Worm (Caenorhabditis elegans) whole organism, young adult: ENCODE measurements around the gene him-14.

Source experiments
- B0019.2 ChIP-seq: fragments of 200-800 bp; sonication (Bioruptor generic); conservative IDR thresholded peaks from 2 replicates; pipeline ENCODE4 v1.3.6; 2022; ENCODE audit warnings: missing genetic modification reagents, missing genetic modification characterization, missing compliant biosample characterization
- B0035.1 ChIP-seq: sonication (generic microtip); optimal IDR thresholded peaks from 2 replicates; lab custom pipeline; 2016; ENCODE audit warnings: missing genetic modification characterization, mild to moderate bottlenecking, missing compliant biosample characterization, missing genotype, missing genetic modification reagents
- C17E4.6 ChIP-seq: fragments of 200-800 bp; sonication (Bioruptor generic); IDR thresholded peaks from 2 replicates; pipeline ENCODE4 v1.3.6; 2022; ENCODE audit warnings: missing genetic modification reagents, missing genetic modification characterization, missing compliant biosample characterization
- F39B2.1 ChIP-seq: fragments of 200-800 bp; sonication (Bioruptor generic); IDR thresholded peaks from 2 replicates; pipeline ENCODE4 v1.3.6; 2022; ENCODE audit warnings: missing genetic modification reagents, missing genetic modification characterization, missing compliant biosample characterization
- F52B5.7 ChIP-seq: sonication (generic microtip); optimal IDR thresholded peaks from 2 replicates; lab custom pipeline; 2016; ENCODE audit warnings: mild to moderate bottlenecking, missing genetic modification characterization, missing compliant biosample characterization
- T07F8.4 ChIP-seq: sonication (generic microtip); optimal IDR thresholded peaks from 2 replicates; lab custom pipeline; 2016; ENCODE audit warnings: mild to moderate bottlenecking, missing genetic modification characterization, moderate library complexity, missing compliant biosample characterization
- Y67H2A.10 ChIP-seq: fragments of 200-800 bp; sonication (Bioruptor generic); conservative IDR thresholded peaks from 2 replicates; pipeline ENCODE4 v1.3.6; 2022; ENCODE audit warnings: missing genetic modification reagents, missing genetic modification characterization, missing compliant biosample characterization
- Y79H2A.3 ChIP-seq: fragments of 200-800 bp; sonication (Bioruptor generic); conservative IDR thresholded peaks from 2 replicates; pipeline ENCODE4 v1.3.6; 2022; ENCODE audit warnings: missing genetic modification reagents, missing genetic modification characterization, missing compliant biosample characterization
- Y95B8A.8 ChIP-seq: fragments of 200-800 bp; sonication (Bioruptor generic); IDR thresholded peaks from 2 replicates; pipeline ENCODE4 v1.3.6; 2022; ENCODE audit warnings: missing genetic modification reagents, missing genetic modification characterization, missing compliant biosample characterization
- aptf-3 ChIP-seq: fragments of 200-800 bp; sonication (Bioruptor generic); IDR thresholded peaks from 2 replicates; pipeline ENCODE4 v1.3.6; 2022; ENCODE audit warnings: missing genetic modification characterization, missing compliant biosample characterization
- athp-1 ChIP-seq: sonication (generic microtip); optimal IDR thresholded peaks from 2 replicates; lab custom pipeline; 2017; ENCODE audit warnings: mild to moderate bottlenecking, missing genetic modification characterization, missing compliant biosample characterization
- attf-6 ChIP-seq: fragments of 200-800 bp; sonication (Bioruptor generic); IDR thresholded peaks from 2 replicates; pipeline ENCODE4 v1.3.6; 2022; ENCODE audit warnings: missing genetic modification reagents, missing genetic modification characterization, missing compliant biosample characterization
- cebp-1 ChIP-seq, 2 experiments: fragments of 200-800 bp in 1 of 2; sonication (Bioruptor generic) in 1 of 2; sonication (generic microtip) in 1 of 2; IDR thresholded peaks in 1 of 2; optimal IDR thresholded peaks in 1 of 2; 2 replicates each; pipeline versions ENCODE4 v1.3.6 to Lab custom; 2017 to 2022; ENCODE audit warnings: missing compliant biosample characterization in 2 of 2, missing genetic modification characterization in 2 of 2, mild to moderate bottlenecking in 1 of 2, missing genetic modification reagents in 1 of 2, moderate library complexity in 1 of 2
- cebp-2 ChIP-seq: fragments of 200-800 bp; sonication (Bioruptor generic); IDR thresholded peaks from 2 replicates; pipeline ENCODE4 v1.3.6; 2022; ENCODE audit warnings: missing genetic modification characterization, missing compliant biosample characterization
- ceh-100 ChIP-seq: fragments of 200-800 bp; sonication (Bioruptor generic); IDR thresholded peaks from 2 replicates; pipeline ENCODE4 v1.3.6; 2022; ENCODE audit warnings: missing genetic modification reagents, missing genetic modification characterization, missing compliant biosample characterization
- ceh-40 ChIP-seq: fragments of 200-800 bp; sonication (Bioruptor generic); IDR thresholded peaks from 2 replicates; pipeline ENCODE4 v1.3.6; 2022; ENCODE audit warnings: missing genetic modification characterization, missing compliant biosample characterization
- ceh-58 ChIP-seq: fragments of 200-800 bp; sonication (Bioruptor generic); IDR thresholded peaks from 2 replicates; pipeline ENCODE4 v1.3.6; 2022; ENCODE audit warnings: missing genetic modification characterization, missing compliant biosample characterization
- die-1 ChIP-seq: sonication (generic microtip); optimal IDR thresholded peaks from 2 replicates; lab custom pipeline; 2016; ENCODE audit warnings: missing genotype, mild to moderate bottlenecking, missing genetic modification characterization, missing compliant biosample characterization
- dpff-1 ChIP-seq: sonication (generic microtip); optimal IDR thresholded peaks from 2 replicates; lab custom pipeline; 2017; ENCODE audit warnings: mild to moderate bottlenecking, missing genetic modification characterization, missing compliant biosample characterization
- efl-1 ChIP-seq: fragments of 150-350 bp; optimal IDR thresholded peaks from 2 replicates; lab custom pipeline; 2014; ENCODE audit warnings: missing biosample characterization, missing genetic modification reagents, missing genetic modification characterization
- egl-44 ChIP-seq: fragments of 200-800 bp; sonication (Bioruptor generic); IDR thresholded peaks from 2 replicates; pipeline ENCODE4 v1.3.6; 2022; ENCODE audit warnings: missing genetic modification reagents, missing genetic modification characterization, missing compliant biosample characterization
- hlh-12 ChIP-seq: sonication (generic microtip); optimal IDR thresholded peaks from 2 replicates; lab custom pipeline; 2016; ENCODE audit warnings: missing genetic modification characterization, missing compliant biosample characterization
- hmg-1.2 ChIP-seq: fragments of 200-800 bp; sonication (Bioruptor generic); IDR thresholded peaks from 2 replicates; pipeline ENCODE4 v1.3.6; 2022; ENCODE audit warnings: missing genetic modification reagents, missing genetic modification characterization, missing compliant biosample characterization
- lag-1 ChIP-seq: fragments of 200-800 bp; sonication (Bioruptor generic); IDR thresholded peaks from 2 replicates; pipeline ENCODE4 v1.3.6; 2022; ENCODE audit warnings: missing genetic modification reagents, missing genetic modification characterization, missing compliant biosample characterization
- lin-40 ChIP-seq: sonication (generic microtip); optimal IDR thresholded peaks from 2 replicates; lab custom pipeline; 2016; ENCODE audit warnings: missing genetic modification characterization, mild to moderate bottlenecking, missing compliant biosample characterization, missing genotype, missing genetic modification reagents
- lin-54 ChIP-seq: fragments of 200-800 bp; sonication (Bioruptor generic); optimal IDR thresholded peaks from 2 replicates; lab custom pipeline; 2018; ENCODE audit warnings: mild to moderate bottlenecking, missing genetic modification characterization, missing compliant biosample characterization
- lsl-1 ChIP-seq: fragments of 200-800 bp; sonication (Bioruptor generic); optimal IDR thresholded peaks from 2 replicates; lab custom pipeline; 2018; ENCODE audit warnings: mild to moderate bottlenecking, missing genetic modification characterization, moderate library complexity, missing compliant biosample characterization
- madf-3 ChIP-seq: fragments of 200-800 bp; sonication (Bioruptor generic); IDR thresholded peaks from 2 replicates; pipeline ENCODE4 v1.3.6; 2022; ENCODE audit warnings: missing genetic modification reagents, missing genetic modification characterization, missing compliant biosample characterization
- madf-6 ChIP-seq: fragments of 200-800 bp; sonication (Bioruptor generic); IDR thresholded peaks from 2 replicates; pipeline ENCODE4 v1.3.6; 2022; ENCODE audit warnings: missing genetic modification reagents, missing genetic modification characterization, missing compliant biosample characterization
- mcd-1 ChIP-seq: fragments of 200-800 bp; sonication (Bioruptor generic); IDR thresholded peaks from 2 replicates; pipeline ENCODE4 v1.3.6; 2022; ENCODE audit warnings: missing genetic modification reagents, missing genetic modification characterization, missing compliant biosample characterization
- nhr-80 ChIP-seq: sonication (generic microtip); optimal IDR thresholded peaks from 2 replicates; lab custom pipeline; 2016; ENCODE audit warnings: missing genetic modification characterization, missing compliant biosample characterization
- pbrm-1 ChIP-seq: fragments of 200-800 bp; sonication (Bioruptor generic); IDR thresholded peaks from 2 replicates; pipeline ENCODE4 v1.3.6; 2022; ENCODE audit warnings: missing genetic modification reagents, missing genetic modification characterization, missing compliant biosample characterization
- rpc-1 ChIP-seq, 2 experiments: fragments of 150-350 bp in 1 of 2; sonication (generic microtip) in 1 of 2; optimal IDR thresholded peaks; 2 replicates each; lab custom pipeline; 2014 to 2018; ENCODE audit warnings: missing biosample characterization in 1 of 2, missing genetic modification characterization in 1 of 2, missing genetic modification reagents in 1 of 2, missing genotype in 1 of 2
- snpc-1.3 ChIP-seq: sonication (generic microtip); optimal IDR thresholded peaks from 2 replicates; lab custom pipeline; 2017; ENCODE audit warnings: missing genetic modification characterization, mild to moderate bottlenecking, missing compliant biosample characterization, antibody characterized with exemption, moderate library complexity, missing genotype, missing genetic modification reagents; ENCODE audit not compliant: insufficient read depth
- tlf-1 ChIP-seq: fragments of 200-800 bp; sonication (Bioruptor generic); optimal IDR thresholded peaks from 2 replicates; lab custom pipeline; 2018; ENCODE audit warnings: mild to moderate bottlenecking, missing genetic modification characterization, missing compliant biosample characterization
- unc-130 ChIP-seq: sonication (generic microtip); optimal IDR thresholded peaks from 2 replicates; lab custom pipeline; 2016; ENCODE audit warnings: missing genetic modification reagents, missing genetic modification characterization, missing compliant biosample characterization
- unc-62 ChIP-seq: fragments of 150-350 bp; optimal IDR thresholded peaks from 2 replicates; lab custom pipeline; 2014; ENCODE audit warnings: missing biosample characterization, missing genetic modification reagents, missing genetic modification characterization
- xnd-1 ChIP-seq: sonication (generic microtip); optimal IDR thresholded peaks from 2 replicates; lab custom pipeline; 2016; ENCODE audit warnings: missing genotype, missing genetic modification reagents, missing genetic modification characterization, missing compliant biosample characterization
- zim-3 ChIP-seq: sonication (generic microtip); optimal IDR thresholded peaks from 2 replicates; lab custom pipeline; 2017; ENCODE audit warnings: mild to moderate bottlenecking, missing genetic modification characterization, moderate library complexity, missing compliant biosample characterization
- ztf-18 ChIP-seq: sonication (generic microtip); optimal IDR thresholded peaks from 2 replicates; lab custom pipeline; 2016; ENCODE audit warnings: missing genotype, mild to moderate bottlenecking, missing genetic modification characterization, missing compliant biosample characterization
- ztf-22 ChIP-seq: fragments of 200-800 bp; sonication (Bioruptor generic); optimal IDR thresholded peaks from 2 replicates; lab custom pipeline; 2018; ENCODE audit warnings: mild to moderate bottlenecking, missing genetic modification characterization, moderate library complexity, missing compliant biosample characterization
- ztf-25 ChIP-seq: fragments of 200-800 bp; sonication (Bioruptor generic); IDR thresholded peaks from 2 replicates; pipeline ENCODE4 v1.3.6; 2022; ENCODE audit warnings: missing genetic modification reagents, missing genetic modification characterization, missing compliant biosample characterization
- ztf-26 ChIP-seq: sonication (generic microtip); optimal IDR thresholded peaks from 2 replicates; lab custom pipeline; 2017; ENCODE audit warnings: missing genetic modification characterization, missing compliant biosample characterization
- ztf-28 ChIP-seq: fragments of 200-800 bp; sonication (Bioruptor generic); IDR thresholded peaks from 2 replicates; pipeline ENCODE4 v1.3.6; 2022; ENCODE audit warnings: missing genetic modification reagents, missing genetic modification characterization, missing compliant biosample characterization

The him-14 gene

ce11 chrII:7024897-7025852 is 44.6 kb downstream of the him-14 start, which contains the start of gene znf-598 (continued):
- TF ChIP-seq unc-130 (no peak), pbrm-1 (GFP tag; lab: Robert Waterston, UW) (no peak), cebp-2 (GFP tag; lab: Robert Waterston, UW) (no peak), C17E4.6 (GFP tag; lab: Robert Waterston, UW) (no peak), lag-1 (GFP tag; lab: Robert Waterston, UW) (no peak), cebp-1 (GFP tag; IDR thresholded peaks at IDR 0.05; lab: Robert Waterston, UW) (no peak), cebp-1 (tag; optimal IDR thresholded peaks at IDR 0.05; lab: Kevin White, UChicago) (peak; percentile 81), efl-1 (GFP tag; lab: Kevin White, UChicago) (peak; percentile 38), madf-6 (peak; percentile 82), snpc-1.3 (tag; lab: Kevin White, UChicago) (peak; percentile 8), T07F8.4 (no peak), ztf-25 (GFP tag; lab: Robert Waterston, UW) (no peak), F39B2.1 (GFP tag; lab: Robert Waterston, UW) (no peak), zim-3 (tag; lab: Kevin White, UChicago) (no peak), athp-1 (tag; lab: Kevin White, UChicago) (no peak), mcd-1 (GFP tag; lab: Robert Waterston, UW) (peak; percentile 86), unc-62 (no peak), rpc-1 (optimal IDR thresholded peaks at IDR 0.05; lab: Kevin White, UChicago) (no peak), rpc-1 (tag; optimal IDR thresholded peaks at IDR 0.05; lab: Kevin White, UChicago) (no peak), hlh-12 (tag; lab: Kevin White, UChicago) (no peak), lsl-1 (GFP tag; lab: Kevin White, UChicago) (peak; percentile 85)

ce11 chrII:7022370-7023001 is 47.3 kb downstream of the him-14 start, which contains the start of the genes lst-6 and lst-5:
lst-6 (minus strand) TSS chrII:7022509.
lst-5 (plus strand) TSS chrII:7022913.
- TF ChIP-seq Y95B8A.8 (GFP tag; lab: Robert Waterston, UW) (no peak), dpff-1 (tag; lab: Kevin White, UChicago) (no peak), egl-44 (GFP tag; lab: Robert Waterston, UW) (no peak), attf-6 (GFP tag; lab: Robert Waterston, UW) (no peak), F52B5.7 (tag; lab: Kevin White, UChicago) (no peak), xnd-1 (tag; lab: Kevin White, UChicago) (no peak), cebp-1 (GFP tag; IDR thresholded peaks at IDR 0.05; lab: Robert Waterston, UW) (no peak), cebp-1 (tag; optimal IDR thresholded peaks at IDR 0.05; lab: Kevin White, UChicago) (peak; percentile 54), lin-54 (peak; percentile 17), B0019.2 (GFP tag; lab: Robert Waterston, UW) (no peak), Y67H2A.10 (GFP tag; lab: Robert Waterston, UW) (no peak), ztf-26 (tag; lab: Kevin White, UChicago) (no peak), Y79H2A.3 (GFP tag; lab: Robert Waterston, UW) (no peak), tlf-1 (GFP tag; lab: Kevin White, UChicago) (no peak), ceh-40 (GFP tag; lab: Robert Waterston, UW) (no peak), ztf-25 (GFP tag; lab: Robert Waterston, UW) (no peak), lin-40 (peak; percentile 41), unc-62 (no peak), ceh-100 (GFP tag; lab: Robert Waterston, UW) (no peak), hmg-1.2 (GFP tag; lab: Robert Waterston, UW) (peak; percentile 25; the same call in 1 of the 2 replicates), ztf-18 (tag; lab: Kevin White, UChicago) (peak; percentile 90), ceh-58 (GFP tag; lab: Robert Waterston, UW) (no peak), B0035.1 (tag; lab: Kevin White, UChicago) (no peak), madf-3 (no peak), ztf-28 (GFP tag; lab: Robert Waterston, UW) (no peak), nhr-80 (tag; lab: Kevin White, UChicago) (peak; percentile 69), aptf-3 (GFP tag; lab: Robert Waterston, UW) (no peak), rpc-1 (optimal IDR thresholded peaks at IDR 0.05; lab: Kevin White, UChicago) (no peak), rpc-1 (tag; optimal IDR thresholded peaks at IDR 0.05; lab: Kevin White, UChicago) (no peak), die-1 (tag; lab: Kevin White, UChicago) (no peak), ztf-22 (GFP tag; lab: Kevin White, UChicago) (no peak), madf-6 (no peak)
